Worm (Caenorhabditis elegans) whole organism, midembryonic: Measurements from ENCODE around the gene pdhk-2.
A peak's percentile ranks its signal among the peaks of the same experiment; 100 is the strongest.

ENCODE experiments used
- T22C8.4 ChIP-seq: fragments of 200-800 bp; sonication (Bioruptor generic); IDR thresholded peaks from 2 replicates; pipeline ENCODE4 v1.3.6; 2022; ENCODE audit warnings: missing genetic modification characterization, missing compliant biosample characterization
- cog-1 ChIP-seq: sonication (generic microtip); optimal IDR thresholded peaks from 2 replicates; lab custom pipeline; 2016; ENCODE audit warnings: missing genetic modification characterization, missing compliant biosample characterization
- flt-1 ChIP-seq: fragments of 200-800 bp; sonication (Bioruptor generic); IDR thresholded peaks from 2 replicates; pipeline ENCODE4 v1.3.6; 2022; ENCODE audit warnings: missing genetic modification characterization, missing compliant biosample characterization
- klf-2 ChIP-seq: fragments of 200-800 bp; sonication (Bioruptor generic); conservative IDR thresholded peaks from 2 replicates; pipeline ENCODE4 v1.3.6; 2022; ENCODE audit warnings: missing genetic modification reagents, missing genetic modification characterization, missing compliant biosample characterization
- med-1 ChIP-seq: sonication (generic microtip); optimal IDR thresholded peaks from 2 replicates; lab custom pipeline; 2017; ENCODE audit warnings: missing genetic modification characterization, mild to moderate bottlenecking, missing compliant biosample characterization, antibody characterized with exemption, missing genetic modification reagents; ENCODE audit not compliant: insufficient read depth
- ref-1 ChIP-seq: fragments of 200-800 bp; sonication (Bioruptor generic); conservative IDR thresholded peaks from 2 replicates; pipeline ENCODE4 v1.3.6; 2022; ENCODE audit warnings: missing genetic modification reagents, missing genetic modification characterization, missing compliant biosample characterization
- tab-1 ChIP-seq: fragments of 200-800 bp; sonication (Bioruptor generic); IDR thresholded peaks from 2 replicates; pipeline ENCODE4 v1.3.6; 2022; ENCODE audit warnings: missing genetic modification characterization, missing compliant biosample characterization
- ztf-23 ChIP-seq: fragments of 200-800 bp; sonication (Bioruptor generic); IDR thresholded peaks from 2 replicates; pipeline ENCODE4 v1.3.6; 2022; ENCODE audit warnings: missing genetic modification reagents, missing genetic modification characterization, missing compliant biosample characterization
- ztf-29 ChIP-seq: fragments of 200-800 bp; sonication (Bioruptor generic); IDR thresholded peaks from 2 replicates; pipeline ENCODE4 v1.3.6; 2022; ENCODE audit warnings: missing genetic modification reagents, missing genetic modification characterization, missing compliant biosample characterization

Gene pdhk-2

ce11 chrIII:8734327-8734885, 6.8 kb downstream of the pdhk-2 start:
- no peak for TF ChIP-seq ztf-29 (GFP tag; lab: Robert Waterston, UW)
- no peak for TF ChIP-seq klf-2 (GFP tag; lab: Robert Waterston, UW)
- no peak for TF ChIP-seq med-1 (GFP tag; lab: Kevin White, UChicago)
- TF ChIP-seq flt-1 = peak; percentile 59
- TF ChIP-seq ref-1 = no peak

DNA sequence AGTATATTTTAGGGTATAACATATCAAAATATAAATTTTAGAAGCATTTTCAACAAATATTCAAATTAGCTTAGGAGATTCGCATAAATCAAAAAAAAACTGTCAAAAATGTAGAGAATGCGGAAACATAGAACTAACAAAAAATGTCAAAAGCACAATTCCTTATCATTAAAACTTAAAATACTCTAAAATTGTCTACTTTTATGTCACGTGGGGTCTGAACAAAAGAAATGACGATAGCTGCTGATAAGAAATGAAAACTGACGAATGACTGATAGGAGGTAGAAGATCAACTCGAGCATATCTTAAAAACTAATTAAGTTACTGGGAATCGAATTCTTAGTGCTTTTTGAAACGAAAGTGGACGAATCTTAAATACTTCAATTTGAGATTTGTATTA, 7.5 kb downstream of the pdhk-2 start:
- TF ChIP-seq tab-1 (GFP tag; lab: Robert Waterston, UW) (no peak), klf-2 (GFP tag; lab: Robert Waterston, UW) (no peak), ztf-29 (GFP tag; lab: Robert Waterston, UW) (no peak), flt-1 (no peak), ref-1 (no peak), med-1 (GFP tag; lab: Kevin White, UChicago) (no peak), ztf-23 (GFP tag; lab: Robert Waterston, UW) (no peak), cog-1 (tag; lab: Kevin White, UChicago) (no peak), T22C8.4 (GFP tag; lab: Robert Waterston, UW) (no peak)

ce11 chrIII:8733237-8733636, 8.0 kb downstream of the pdhk-2 start:
- TF ChIP-seq ref-1 (no peak), ztf-29 (GFP tag; lab: Robert Waterston, UW) (no peak), med-1 (GFP tag; lab: Kevin White, UChicago) (no peak), ztf-23 (GFP tag; lab: Robert Waterston, UW) (no peak), tab-1 (GFP tag; lab: Robert Waterston, UW) (no peak), T22C8.4 (GFP tag; lab: Robert Waterston, UW) (no peak), flt-1 (no peak), klf-2 (GFP tag; lab: Robert Waterston, UW) (no peak), cog-1 (tag; lab: Kevin White, UChicago) (no peak)

- TF ChIP-seq cog-1 (tag; lab: Kevin White, UChicago) (no peak), ref-1 (no peak), med-1 (GFP tag; lab: Kevin White, UChicago) (no peak), ztf-29 (GFP tag; lab: Robert Waterston, UW) (no peak), flt-1 (no peak), T22C8.4 (GFP tag; lab: Robert Waterston, UW) (no peak), tab-1 (GFP tag; lab: Robert Waterston, UW) (no peak), ztf-23 (GFP tag; lab: Robert Waterston, UW) (no peak), klf-2 (GFP tag; lab: Robert Waterston, UW) (no peak)
These were observed 9.2 kb downstream of the pdhk-2 start for ce11 chrIII:8731973-8732372.

- TF ChIP-seq med-1 (GFP tag; lab: Kevin White, UChicago) (no peak), klf-2 (GFP tag; lab: Robert Waterston, UW) (no peak), ref-1 (no peak), flt-1 (no peak), cog-1 (tag; lab: Kevin White, UChicago) (no peak), ztf-29 (GFP tag; lab: Robert Waterston, UW) (no peak), T22C8.4 (GFP tag; lab: Robert Waterston, UW) (no peak), tab-1 (GFP tag; lab: Robert Waterston, UW) (no peak), ztf-23 (GFP tag; lab: Robert Waterston, UW) (no peak)
These were observed 9.9 kb downstream of the pdhk-2 start, which contains the start of gene ZK370.4 for ce11 chrIII:8731310-8731709. ZK370.4 (minus strand) TSS chrIII:8731410.

DNA sequence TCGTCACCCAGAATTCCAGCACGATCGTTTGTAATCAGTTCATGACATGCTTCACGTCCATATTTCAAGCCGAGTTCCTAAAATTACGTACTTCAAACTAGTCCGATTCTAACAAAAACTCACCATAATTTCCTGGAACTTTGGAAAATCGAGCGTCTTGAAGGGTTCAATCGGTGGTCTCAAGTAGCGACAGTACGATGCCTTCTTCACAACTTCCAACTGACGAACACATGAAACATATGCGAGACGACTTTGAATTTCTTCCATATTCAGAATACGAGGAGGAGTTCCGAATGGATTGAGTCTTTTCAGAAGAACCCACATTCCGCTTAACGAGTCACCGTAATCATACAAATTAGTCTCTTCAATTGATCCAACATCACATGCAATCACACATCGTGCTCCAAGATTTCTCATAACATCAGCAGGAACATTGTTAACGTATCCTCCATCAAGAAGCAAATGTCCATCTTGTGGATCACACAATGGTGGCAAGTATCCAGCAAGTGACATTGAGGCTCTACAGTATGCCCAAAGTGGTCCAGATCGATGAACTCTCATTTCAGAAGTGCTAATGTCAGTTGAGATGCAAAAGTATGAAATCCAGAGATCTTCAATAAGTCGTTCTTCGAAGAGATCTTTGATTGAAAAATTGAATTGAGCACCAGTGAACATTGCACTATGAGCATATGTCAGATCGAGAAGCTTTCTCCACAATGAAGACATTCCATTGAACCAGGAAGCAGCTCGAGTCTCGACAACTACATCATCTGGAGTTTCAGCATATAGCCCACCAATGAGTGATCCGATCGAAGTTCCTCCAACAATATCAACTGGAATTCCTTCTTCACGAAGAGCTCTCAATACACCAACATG, 15.0 kb downstream of the pdhk-2 start:
- TF ChIP-seq ref-1 = no peak
- TF ChIP-seq ztf-29 (GFP tag; lab: Robert Waterston, UW) = no peak
- no peak for TF ChIP-seq flt-1
- TF ChIP-seq med-1 (GFP tag; lab: Kevin White, UChicago) = no peak
- TF ChIP-seq T22C8.4 (GFP tag; lab: Robert Waterston, UW) = no peak
- no peak for TF ChIP-seq klf-2 (GFP tag; lab: Robert Waterston, UW)
- no peak for TF ChIP-seq cog-1 (tag; lab: Kevin White, UChicago)
- TF ChIP-seq tab-1 (GFP tag; lab: Robert Waterston, UW) = no peak
- no peak for TF ChIP-seq ztf-23 (GFP tag; lab: Robert Waterston, UW)

DNA sequence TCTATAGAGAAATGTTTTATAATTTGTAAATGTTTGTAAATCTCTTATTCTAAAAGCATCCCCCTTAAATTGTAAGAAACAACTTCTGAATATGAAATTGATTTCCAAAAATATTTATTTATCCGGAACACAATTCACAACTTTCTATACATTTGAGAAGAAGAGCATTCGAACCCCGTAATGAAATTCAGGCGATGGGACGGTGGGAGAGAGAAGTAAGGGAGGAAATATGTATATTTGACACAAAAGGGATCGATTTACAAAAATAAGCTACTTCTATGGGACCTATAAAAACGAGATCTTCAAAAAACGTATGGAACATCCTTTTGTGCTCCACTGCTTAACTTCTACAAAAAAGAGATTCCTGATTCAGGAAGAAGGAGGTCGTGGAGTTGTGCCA, 16.0 kb downstream of the pdhk-2 start:
- no peak for TF ChIP-seq cog-1 (tag; lab: Kevin White, UChicago)
- TF ChIP-seq flt-1 = no peak
- no peak for TF ChIP-seq klf-2 (GFP tag; lab: Robert Waterston, UW)
- TF ChIP-seq med-1 (GFP tag; lab: Kevin White, UChicago) = no peak
- no peak for TF ChIP-seq ref-1
- no peak for TF ChIP-seq ztf-23 (GFP tag; lab: Robert Waterston, UW)
- no peak for TF ChIP-seq ztf-29 (GFP tag; lab: Robert Waterston, UW)
- no peak for TF ChIP-seq tab-1 (GFP tag; lab: Robert Waterston, UW)
- TF ChIP-seq T22C8.4 (GFP tag; lab: Robert Waterston, UW) = no peak

DNA sequence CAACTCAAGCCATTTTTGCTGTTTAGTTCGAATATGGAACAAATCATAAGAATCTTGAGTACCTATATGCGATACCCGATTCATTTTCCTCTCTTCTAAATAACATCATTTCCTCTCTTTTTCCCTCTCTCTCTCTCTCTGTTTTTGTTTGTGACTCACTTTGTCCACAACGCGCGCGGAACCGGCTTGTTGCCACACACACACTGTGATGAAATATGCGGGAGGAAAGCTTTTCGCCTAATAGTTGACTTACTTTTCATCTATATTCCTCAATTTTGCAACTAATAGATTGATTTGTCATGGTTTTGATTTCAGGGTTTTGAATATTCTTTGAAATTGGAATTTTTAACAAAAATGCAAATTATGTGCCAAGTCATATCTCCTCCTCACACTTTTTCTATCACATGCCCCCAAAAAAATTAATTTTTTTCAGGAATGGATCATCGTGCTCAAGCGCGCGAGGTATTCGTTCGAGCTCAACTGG, 21.4 kb downstream of the pdhk-2 start, which contains the start of gene hipr-1:
Gene hipr-1, plus strand, starts transcription at position 434 of the 484 bp plus-strand sequence.
- TF ChIP-seq ztf-23 (GFP tag; lab: Robert Waterston, UW) (no peak), ztf-29 (GFP tag; lab: Robert Waterston, UW) (no peak), T22C8.4 (GFP tag; lab: Robert Waterston, UW) (no peak)

DNA sequence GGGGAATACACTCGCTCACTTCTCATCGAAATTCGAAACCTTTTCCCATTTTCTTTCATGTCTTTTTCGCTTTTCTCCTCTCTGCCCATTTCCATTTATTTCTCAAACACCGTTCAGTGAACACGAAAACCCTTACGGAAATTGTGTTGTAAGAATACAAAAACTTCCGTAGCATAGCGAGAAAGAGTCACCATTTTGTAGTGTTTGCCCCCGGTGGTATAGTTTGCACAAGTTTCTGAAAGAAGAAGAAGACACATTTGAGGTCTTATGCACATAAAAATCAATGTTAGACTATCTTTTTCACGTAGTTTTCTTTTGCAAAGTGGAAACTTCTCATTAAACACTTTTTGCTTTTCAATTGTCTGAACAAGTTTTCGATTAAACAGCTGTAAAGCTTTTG, 22.1 kb downstream of the pdhk-2 start:
- TF ChIP-seq ref-1 = no peak
- TF ChIP-seq ztf-29 (GFP tag; lab: Robert Waterston, UW) = no peak
- TF ChIP-seq cog-1 (tag; lab: Kevin White, UChicago) = no peak
- TF ChIP-seq med-1 (GFP tag; lab: Kevin White, UChicago) = no peak
- TF ChIP-seq klf-2 (GFP tag; lab: Robert Waterston, UW) = no peak
- TF ChIP-seq flt-1 = no peak
- TF ChIP-seq T22C8.4 (GFP tag; lab: Robert Waterston, UW) = no peak
- no peak for TF ChIP-seq ztf-23 (GFP tag; lab: Robert Waterston, UW)
